Fruit fly (Drosophila melanogaster) Kc167 (cell line): ENCODE measurements around the gene UQCR-6.4L.

Experiments used
- Myc ChIP-seq: fragments of >200 bp; optimal IDR thresholded peaks from 2 replicates; lab custom pipeline; 2017; ENCODE audit warnings: missing external identifiers
- insv ChIP-seq: fragments of >200 bp; optimal IDR thresholded peaks from 3 replicates; lab custom pipeline; 2018; ENCODE audit warnings: missing external identifiers
- psq ChIP-seq: fragments of >200 bp; optimal IDR thresholded peaks from 2 replicates; lab custom pipeline; 2017; ENCODE audit warnings: missing external identifiers

DNA sequence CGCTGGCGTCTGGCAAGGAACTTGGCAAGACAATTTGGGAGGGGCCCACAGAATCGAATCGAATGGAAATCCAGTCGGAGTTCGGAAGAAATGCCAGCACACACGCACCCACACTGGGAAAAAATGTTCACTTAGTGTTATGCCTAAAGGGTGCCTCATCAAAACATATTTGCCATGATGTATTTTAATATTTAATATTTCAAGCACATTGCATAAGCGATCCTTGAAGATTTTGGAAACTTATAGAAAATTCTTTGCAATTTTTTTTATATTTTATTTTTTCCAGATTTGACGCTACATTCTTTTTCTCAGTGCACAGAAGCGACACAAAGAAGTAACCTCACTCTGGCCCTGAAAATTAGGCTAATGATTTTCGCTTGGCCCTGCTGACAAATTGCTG is 457 bp upstream of the UQCR-6.4L start:
- no peak for TF ChIP-seq Myc (lab: Kevin White, UChicago)
- TF ChIP-seq psq (lab: Kevin White, UChicago) = no peak
- TF ChIP-seq insv (lab: Kevin White, UChicago) = no peak
